Worm (Caenorhabditis elegans): Measurements from ENCODE around the gene B0250.8.
A peak's percentile ranks its signal among the peaks of the same experiment; 100 is the strongest.

The B0250.8 gene

DNA sequence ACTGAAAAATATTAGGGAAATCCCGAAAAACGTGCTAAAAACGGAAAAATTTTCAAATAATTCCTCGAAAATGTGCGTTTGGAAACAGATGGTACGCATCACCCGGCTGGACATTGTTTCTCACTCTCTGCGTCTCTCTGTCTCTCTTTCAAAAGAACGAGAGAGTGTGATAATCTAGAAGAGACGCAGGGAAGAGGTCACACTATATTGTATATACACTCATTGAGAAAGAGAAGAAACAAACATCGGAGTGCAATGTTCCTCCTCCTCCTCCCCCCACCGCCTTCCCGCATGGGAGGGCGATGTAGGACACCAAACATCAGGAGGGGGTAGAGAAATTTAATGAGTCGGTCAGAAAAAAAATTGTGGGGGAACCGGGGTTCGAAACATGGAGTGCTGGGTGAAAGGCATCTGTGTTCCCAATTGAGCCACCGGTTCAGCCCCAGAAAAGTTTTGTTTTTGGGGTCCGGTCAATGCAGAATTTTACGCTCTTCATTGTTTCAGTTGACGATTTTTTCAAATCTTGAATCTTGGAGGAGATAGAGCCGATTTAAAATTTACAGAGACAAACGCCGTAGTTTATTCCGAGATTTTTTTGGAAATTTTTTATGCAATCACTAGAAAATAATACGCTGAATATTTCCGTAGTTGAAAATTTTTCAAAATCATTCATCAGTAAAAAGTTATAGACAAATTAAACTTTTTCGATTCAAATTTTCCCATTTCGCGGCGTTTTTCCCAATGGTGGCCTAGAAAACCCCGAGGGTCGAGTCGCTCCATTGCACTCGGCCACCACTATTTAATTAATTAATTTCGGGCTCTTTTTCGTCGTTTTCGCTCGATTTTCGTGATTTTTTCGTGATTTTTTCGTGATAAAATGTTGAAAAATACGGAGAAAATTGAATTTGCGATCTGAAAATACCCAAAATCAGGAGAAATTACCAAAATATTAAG, 45.8 kb downstream of the B0250.8 start (continued):
- no peak for TF ChIP-seq nfya-1 (tag; optimal IDR thresholded peaks at IDR 0.05; ENCODE audit: borderline replicate concordance, insufficient read depth)
- no peak for TF ChIP-seq pha-4 (tag; optimal IDR thresholded peaks at IDR 0.05)
- TF ChIP-seq nhr-80 (tag; optimal IDR thresholded peaks at IDR 0.05) = peak; percentile 37
- peak; percentile 66; the same call in 1 of the 2 replicates for TF ChIP-seq hmg-1.2 (GFP tag; IDR thresholded peaks at IDR 0.05)
- TF ChIP-seq egl-44 (GFP tag; IDR thresholded peaks at IDR 0.05) = no peak
- TF ChIP-seq him-1 (tag; optimal IDR thresholded peaks at IDR 0.05) = no peak
- TF ChIP-seq lin-54 (GFP tag; optimal IDR thresholded peaks at IDR 0.05) = peak; percentile 77
- TF ChIP-seq F39B2.1 (GFP tag; IDR thresholded peaks at IDR 0.05) = no peak
- no peak for TF ChIP-seq mes-4 (tag; optimal IDR thresholded peaks at IDR 0.05)
- TF ChIP-seq lin-35 (GFP tag; optimal IDR thresholded peaks at IDR 0.05) = peak in 1 of 3 experiments; percentile 51
- no peak for TF ChIP-seq rcor-1 (GFP tag; IDR thresholded peaks at IDR 0.05)
- no peak for TF ChIP-seq Y56A3A.18 (GFP tag; IDR thresholded peaks at IDR 0.05)
- TF ChIP-seq attf-3 (GFP tag; conservative IDR thresholded peaks at IDR 0.05) = no peak
- no peak for TF ChIP-seq zfh-2 (GFP tag; conservative IDR thresholded peaks at IDR 0.05)
- TF ChIP-seq C17E4.6 (GFP tag; IDR thresholded peaks at IDR 0.05) = no peak
- TF ChIP-seq mel-28 (tag; optimal IDR thresholded peaks at IDR 0.05; ENCODE audit: borderline replicate concordance) = no peak
- TF ChIP-seq ekl-4 (GFP tag; IDR thresholded peaks at IDR 0.05) = no peak
- TF ChIP-seq unc-130 (GFP tag; optimal IDR thresholded peaks at IDR 0.05) = no peak
- TF ChIP-seq madf-8 (GFP tag; conservative IDR thresholded peaks at IDR 0.05) = no peak
- no peak for TF ChIP-seq hrde-1 (tag; optimal IDR thresholded peaks at IDR 0.05; ENCODE audit: borderline replicate concordance)
- peak; percentile 64 for TF ChIP-seq ceh-27 (GFP tag; optimal IDR thresholded peaks at IDR 0.05)
- TF ChIP-seq nhr-90 (tag; optimal IDR thresholded peaks at IDR 0.05) = no peak
- TF ChIP-seq gei-17 (GFP tag; optimal IDR thresholded peaks at IDR 0.05) = no peak
- TF ChIP-seq F10E7.11 (tag; optimal IDR thresholded peaks at IDR 0.05) = no peak
- TF ChIP-seq F22D6.2 (tag; optimal IDR thresholded peaks at IDR 0.05) = no peak
- no peak for TF ChIP-seq nfya-2 (GFP tag; IDR thresholded peaks at IDR 0.05)
- no peak for TF ChIP-seq ztf-6 (GFP tag; IDR thresholded peaks at IDR 0.05)
- TF ChIP-seq nhr-27 (tag; optimal IDR thresholded peaks at IDR 0.05) = no peak
- no peak for TF ChIP-seq somi-1 (GFP tag; optimal IDR thresholded peaks at IDR 0.05)
- peak; percentile 5; the same call in 1 of the 2 replicates for TF ChIP-seq dox-1 (GFP tag; IDR thresholded peaks at IDR 0.05)
- TF ChIP-seq efl-1 (GFP tag; optimal IDR thresholded peaks at IDR 0.05) = peak; percentile 55
- TF ChIP-seq sdz-38 (tag; optimal IDR thresholded peaks at IDR 0.05) = no peak
- TF ChIP-seq lin-26 (GFP tag; IDR thresholded peaks at IDR 0.05) = 0 out of 2 replicates have a peak, but pooled peaks have one; percentile 41
- TF ChIP-seq Y79H2A.3 (GFP tag; conservative IDR thresholded peaks at IDR 0.05) = no peak
- TF ChIP-seq tbp1 (GFP tag; optimal IDR thresholded peaks at IDR 0.05) = peak; percentile 16
- no peak for TF ChIP-seq C06A6.2 (GFP tag; conservative IDR thresholded peaks at IDR 0.05)
- no peak for TF ChIP-seq mxl-1 (tag; optimal IDR thresholded peaks at IDR 0.05)
- TF ChIP-seq F52B5.7 (tag; optimal IDR thresholded peaks at IDR 0.05) = no peak
- TF ChIP-seq aptf-2 (GFP tag; conservative IDR thresholded peaks at IDR 0.05) = no peak
- no peak for TF ChIP-seq madf-3 (GFP tag; IDR thresholded peaks at IDR 0.05)
- TF ChIP-seq snpc-1.1 (tag; optimal IDR thresholded peaks at IDR 0.05; ENCODE audit: insufficient read depth) = no peak
- no peak for TF ChIP-seq tbx-9 (tag; optimal IDR thresholded peaks at IDR 0.05; ENCODE audit: borderline replicate concordance)
- peak; percentile 46 for TF ChIP-seq dpl-1 (GFP tag; optimal IDR thresholded peaks at IDR 0.05)
- no peak for TF ChIP-seq fkh-3 (tag; optimal IDR thresholded peaks at IDR 0.05)
- TF ChIP-seq die-1 (tag; optimal IDR thresholded peaks at IDR 0.05) = no peak
- no peak for TF ChIP-seq B0261.1 (tag; optimal IDR thresholded peaks at IDR 0.05)
- TF ChIP-seq hmg-20 (GFP tag; IDR thresholded peaks at IDR 0.05) = no peak
